Fruit fly (Drosophila melanogaster): ENCODE measurements around the gene CG1578.

Gene CG1578

DNA sequence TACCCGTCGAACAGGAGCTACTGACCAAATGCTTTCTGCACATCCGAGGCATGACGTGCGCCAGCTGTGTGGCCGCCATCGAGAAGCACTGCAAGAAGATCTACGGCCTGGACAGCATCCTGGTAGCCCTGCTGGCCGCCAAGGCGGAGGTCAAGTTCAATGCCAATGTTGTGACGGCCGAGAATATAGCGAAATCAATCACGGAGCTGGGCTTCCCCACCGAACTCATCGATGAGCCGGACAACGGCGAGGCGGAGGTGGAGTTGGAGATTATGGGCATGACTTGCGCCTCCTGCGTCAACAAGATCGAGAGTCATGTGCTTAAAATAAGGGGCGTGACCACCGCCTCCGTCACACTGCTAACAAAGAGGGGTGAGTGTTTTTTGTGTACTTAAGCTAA is 39.6 kb upstream of the CG1578 start:
- TF ChIP-seq sens (GFP tag) (peak; percentile 20), CG15696 (tag; optimal IDR thresholded peaks at IDR 0.05) (no peak), CG13123 (GFP tag; optimal IDR thresholded peaks at IDR 0.05) (no peak)

DNA sequence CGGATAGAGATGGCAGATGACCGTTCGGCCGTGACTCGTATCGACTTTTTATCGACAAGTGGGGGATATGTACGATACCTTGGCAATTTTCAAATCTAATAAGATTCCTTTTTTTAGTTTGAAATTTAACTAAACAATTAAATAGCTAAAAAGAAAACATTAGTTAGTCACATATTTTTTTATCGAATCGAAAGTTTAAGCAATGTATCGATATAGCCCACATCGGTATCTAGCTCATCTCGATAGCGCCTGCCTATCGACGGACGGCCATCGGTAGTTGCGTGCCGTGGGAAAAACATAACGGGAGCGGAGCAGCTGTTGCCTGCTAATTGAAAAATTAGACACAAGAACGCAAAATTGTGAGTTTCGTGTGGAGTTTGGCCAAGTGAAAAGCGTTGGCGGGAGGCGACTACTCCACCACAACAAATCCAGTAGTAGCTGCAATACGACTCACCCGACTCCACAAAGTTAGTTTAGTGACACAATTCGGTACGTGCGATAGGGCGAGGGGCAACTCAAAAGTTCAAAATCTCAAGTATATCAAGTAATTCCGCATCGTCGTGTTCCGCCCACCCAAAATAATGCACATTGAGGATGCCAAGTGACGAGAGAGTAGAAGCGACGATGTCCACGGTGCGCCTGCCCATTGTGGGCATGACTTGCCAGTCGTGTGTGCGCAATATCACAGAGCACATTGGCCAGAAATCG is 38.6 kb upstream of the CG1578 start, which contains the start of the genes CG10347 and ATP7:
Gene CG10347 (minus strand): TSS at position 174 of the 708 bp plus-strand sequence.
Gene ATP7 (plus strand): TSS at position 265 of the 708 bp plus-strand sequence.
- TF ChIP-seq CG12942 (GFP tag; optimal IDR thresholded peaks at IDR 0.05) (no peak), CG12659 (GFP tag; optimal IDR thresholded peaks at IDR 0.05) (peak; percentile 59), CG15073 (GFP tag; optimal IDR thresholded peaks at IDR 0.05) (no peak), sima (GFP tag; optimal IDR thresholded peaks at IDR 0.05) (no peak), CG7786 (GFP tag; optimal IDR thresholded peaks at IDR 0.05) (peak; percentile 22), B-H2 (GFP tag; optimal IDR thresholded peaks at IDR 0.05) (peak; percentile 38), vfl (GFP tag; optimal IDR thresholded peaks at IDR 0.05) (no peak), Ets97D (GFP tag; optimal IDR thresholded peaks at IDR 0.05) (peak; percentile 53), Rx (GFP tag; IDR thresholded peaks at IDR 0.05) (no peak), CG12071 (GFP tag; optimal IDR thresholded peaks at IDR 0.05) (no peak), CG10431 (GFP tag; optimal IDR thresholded peaks at IDR 0.05) (no peak), Opbp (GFP tag; IDR thresholded peaks at IDR 0.05; ENCODE audit: partially characterized antibody) (peak; percentile 85), YL-1 (GFP tag; optimal IDR thresholded peaks at IDR 0.05) (peak; percentile 46), Gug (GFP tag; IDR thresholded peaks at IDR 0.05) (peak; percentile 20; the same call in 1 of the 4 replicates), CG4282 (GFP tag; optimal IDR thresholded peaks at IDR 0.05) (no peak), maf-S (GFP tag; optimal IDR thresholded peaks at IDR 0.05) (no peak), vnd (GFP tag; IDR thresholded peaks at IDR 0.05; ENCODE audit: partially characterized antibody) (peak; percentile 85), twi (tag; optimal IDR thresholded peaks at IDR 0.05) (no peak), fru (optimal IDR thresholded peaks at IDR 0.05) (no peak), HmgD (GFP tag; optimal IDR thresholded peaks at IDR 0.05) (no peak), CG10267 (tag; optimal IDR thresholded peaks at IDR 0.05) (peak; percentile 70), hth (optimal IDR thresholded peaks at IDR 0.05) (no peak), ATbp (GFP tag; optimal IDR thresholded peaks at IDR 0.05) (no peak), CG9215 (GFP tag; IDR thresholded peaks at IDR 0.05) (no peak), cad (GFP tag; optimal IDR thresholded peaks at IDR 0.05) (no peak), gsb-n (tag; optimal IDR thresholded peaks at IDR 0.05) (no peak), ERR (GFP tag; optimal IDR thresholded peaks at IDR 0.05) (no peak), H2.0 (GFP tag; IDR thresholded peaks at IDR 0.05) (no peak), Oli (tag; optimal IDR thresholded peaks at IDR 0.05) (no peak), Atf6 (GFP tag; IDR thresholded peaks at IDR 0.05) (no peak), sens-2 (GFP tag; IDR thresholded peaks at IDR 0.05) (no peak), CG31365 (tag; optimal IDR thresholded peaks at IDR 0.05) (no peak), Optix (GFP tag; IDR thresholded peaks at IDR 0.05) (no peak), abd-A (tag; optimal IDR thresholded peaks at IDR 0.05) (no peak), CrebB (tag; optimal IDR thresholded peaks at IDR 0.05) (no peak), pros (GFP tag; optimal IDR thresholded peaks at IDR 0.05) (no peak), Dbx (GFP tag; IDR thresholded peaks at IDR 0.05) (0 out of 3 replicates have a peak, but pooled peaks have one; percentile 13), schlank (tag; optimal IDR thresholded peaks at IDR 0.05) (no peak), tup (GFP tag; optimal IDR thresholded peaks at IDR 0.05) (no peak), CG14965 (GFP tag; optimal IDR thresholded peaks at IDR 0.05; ENCODE audit: borderline replicate concordance) (no peak), Blimp-1 (GFP tag; optimal IDR thresholded peaks at IDR 0.05) (no peak), CG14860 (GFP tag; IDR thresholded peaks at IDR 0.05; ENCODE audit: partially characterized antibody) (peak; percentile 94), klu (GFP tag; IDR thresholded peaks at IDR 0.05) (no peak), gt (GFP tag; IDR thresholded peaks at IDR 0.05) (no peak), da (GFP tag; optimal IDR thresholded peaks at IDR 0.05) (no peak), Deaf1 (tag; optimal IDR thresholded peaks at IDR 0.05) (peak; percentile 7), ind (GFP tag; optimal IDR thresholded peaks at IDR 0.05) (peak; percentile 21)

Data from whole organism, embryonic.